Worm (Caenorhabditis elegans): ENCODE data around the gene dmsr-11.

- TF ChIP-seq nhr-237 (tag; optimal IDR thresholded peaks at IDR 0.05) = no peak
- no peak for TF ChIP-seq nhr-11 (tag; optimal IDR thresholded peaks at IDR 0.05)
- no peak for TF ChIP-seq egl-27 (tag; optimal IDR thresholded peaks at IDR 0.05)
Observed at ce11 chrV:6835242-6835641, 31.4 kb upstream of the dmsr-11 start, which contains the start of the genes T15B7.14 and col-143.
